Worm (Caenorhabditis elegans) whole organism, L4 larva: ENCODE measurements around the gene cyp-23A1.

Source experiments
- D1046.2 ChIP-seq: fragments of 200-800 bp; sonication (Bioruptor generic); IDR thresholded peaks from 2 replicates; pipeline ENCODE4 v1.3.6; 2022; ENCODE audit warnings: missing genetic modification characterization, missing compliant biosample characterization
- F26F4.8 ChIP-seq: fragments of 200-800 bp; sonication (Bioruptor generic); conservative IDR thresholded peaks from 2 replicates; pipeline ENCODE4 v1.3.6; 2022; ENCODE audit warnings: missing genetic modification characterization, missing compliant biosample characterization
- F37D6.2 ChIP-seq: sonication (generic microtip); optimal IDR thresholded peaks from 2 replicates; lab custom pipeline; 2016; ENCODE audit warnings: mild to moderate bottlenecking, missing genetic modification characterization, missing compliant biosample characterization
- T26A8.4 ChIP-seq: fragments of 200-800 bp; sonication (Bioruptor generic); IDR thresholded peaks from 2 replicates; pipeline ENCODE4 v1.3.6; 2022; ENCODE audit warnings: missing genetic modification characterization, missing compliant biosample characterization
- Y105C5A.15 ChIP-seq: fragments of 200-800 bp; sonication (Bioruptor generic); IDR thresholded peaks from 2 replicates; pipeline ENCODE4 v1.3.6; 2022; ENCODE audit warnings: missing genetic modification characterization, missing compliant biosample characterization
- ZK546.5 ChIP-seq, 2 experiments: sonication (generic microtip); optimal IDR thresholded peaks; 2 replicates each; lab custom pipeline; 2017; ENCODE audit warnings: missing biosample characterization in 2 of 2, missing genetic modification characterization in 2 of 2
- aha-1 ChIP-seq: fragments of 150-350 bp; peaks from one replicate; lab custom pipeline; 2014; ENCODE audit warnings: missing biosample characterization, missing genetic modification characterization
- arid-1 ChIP-seq: fragments of 200-800 bp; sonication (Bioruptor generic); conservative IDR thresholded peaks from 2 replicates; pipeline ENCODE4 v1.3.6; 2022; ENCODE audit warnings: missing genetic modification reagents, missing genetic modification characterization, missing compliant biosample characterization
- attf-4 ChIP-seq: sonication (generic microtip); optimal IDR thresholded peaks from 3 replicates; lab custom pipeline; 2017; ENCODE audit warnings: missing biosample characterization, missing genetic modification characterization
- ceh-20 ChIP-seq: fragments of 200-800 bp; sonication (Bioruptor generic); IDR thresholded peaks from 2 replicates; pipeline ENCODE4 v1.3.6; 2022; ENCODE audit warnings: missing genetic modification reagents, missing genetic modification characterization, missing compliant biosample characterization
- ceh-28 ChIP-seq: fragments of 150-350 bp; optimal IDR thresholded peaks from 2 replicates; lab custom pipeline; 2014; ENCODE audit warnings: missing biosample characterization, missing genetic modification reagents, missing genetic modification characterization
- ceh-44 ChIP-seq: fragments of 200-800 bp; sonication (Bioruptor generic); IDR thresholded peaks from 2 replicates; pipeline ENCODE4 v1.3.6; 2022; ENCODE audit warnings: missing genetic modification reagents, missing genetic modification characterization, missing compliant biosample characterization
- cey-2 ChIP-seq: sonication (generic microtip); optimal IDR thresholded peaks from 3 replicates; lab custom pipeline; 2017; ENCODE audit warnings: missing genetic modification characterization, mild to moderate bottlenecking, missing compliant biosample characterization, antibody characterized with exemption, borderline replicate concordance; ENCODE audit not compliant: insufficient read depth
- ctbp-1 ChIP-seq: fragments of 200-800 bp; sonication (Bioruptor generic); IDR thresholded peaks from 2 replicates; pipeline ENCODE4 v1.3.6; 2022; ENCODE audit warnings: missing genetic modification reagents, missing genetic modification characterization, missing compliant biosample characterization
- daf-16 ChIP-seq, 3 experiments: sonication (generic microtip); optimal IDR thresholded peaks; 2 replicates each; lab custom pipeline; 2016 to 2017; ENCODE audit warnings: missing genetic modification characterization in 3 of 3, missing genetic modification reagents in 3 of 3, mild to moderate bottlenecking in 2 of 3, missing compliant biosample characterization in 2 of 3, missing biosample characterization in 1 of 3, moderate library complexity in 1 of 3
- daf-19 ChIP-seq: fragments of 200-800 bp; sonication (Bioruptor generic); conservative IDR thresholded peaks from 2 replicates; pipeline ENCODE4 v1.3.6; 2022; ENCODE audit warnings: missing genetic modification characterization, missing compliant biosample characterization
- dmd-6 ChIP-seq: fragments of 200-800 bp; sonication (Bioruptor generic); IDR thresholded peaks from 2 replicates; pipeline ENCODE4 v1.3.6; 2022; ENCODE audit warnings: missing genetic modification reagents, missing genetic modification characterization, missing compliant biosample characterization
- dmd-8 ChIP-seq: fragments of 200-800 bp; sonication (Bioruptor generic); IDR thresholded peaks from 2 replicates; pipeline ENCODE4 v1.3.6; 2022; ENCODE audit warnings: missing genetic modification characterization, missing compliant biosample characterization
- dmd-9 ChIP-seq: fragments of 200-800 bp; sonication (Bioruptor generic); IDR thresholded peaks from 2 replicates; pipeline ENCODE4 v1.3.6; 2022; ENCODE audit warnings: missing genetic modification reagents, missing genetic modification characterization, missing compliant biosample characterization
- dve-1 ChIP-seq: sonication (generic microtip); optimal IDR thresholded peaks from 2 replicates; lab custom pipeline; 2017; ENCODE audit warnings: antibody characterized with exemption, mild to moderate bottlenecking, missing genetic modification characterization, missing compliant biosample characterization; ENCODE audit not compliant: insufficient read depth
- egl-27 ChIP-seq: sonication (generic microtip); optimal IDR thresholded peaks from 3 replicates; lab custom pipeline; 2017; ENCODE audit warnings: missing biosample characterization, missing genetic modification reagents, missing genetic modification characterization
- egl-43 ChIP-seq: fragments of 200-800 bp; sonication (Bioruptor generic); IDR thresholded peaks from 2 replicates; pipeline ENCODE4 v1.3.6; 2022; ENCODE audit warnings: missing genetic modification reagents, missing genetic modification characterization, missing compliant biosample characterization
- hif-1 ChIP-seq, 2 experiments: sonication (generic microtip); optimal IDR thresholded peaks; 2 replicates each; lab custom pipeline; 2016 to 2017; ENCODE audit warnings: missing compliant biosample characterization in 2 of 2, missing genetic modification characterization in 2 of 2, missing genetic modification reagents in 2 of 2, missing genotype in 2 of 2, mild to moderate bottlenecking in 1 of 2
- hlh-11 ChIP-seq: fragments of 200-800 bp; sonication (Bioruptor generic); optimal IDR thresholded peaks from 2 replicates; lab custom pipeline; 2018; ENCODE audit warnings: mild to moderate bottlenecking, missing genetic modification characterization, missing compliant biosample characterization
- hmg-1.1 ChIP-seq: fragments of 200-800 bp; sonication (Bioruptor generic); IDR thresholded peaks from 2 replicates; pipeline ENCODE4 v1.3.6; 2022; ENCODE audit warnings: missing genetic modification reagents, missing genetic modification characterization, missing compliant biosample characterization
- lim-7 ChIP-seq: fragments of 200-800 bp; sonication (Bioruptor generic); IDR thresholded peaks from 2 replicates; pipeline ENCODE4 v1.3.6; 2022; ENCODE audit warnings: missing genetic modification characterization, missing compliant biosample characterization
- lir-3 ChIP-seq: sonication (generic microtip); optimal IDR thresholded peaks from 2 replicates; lab custom pipeline; 2016; ENCODE audit warnings: mild to moderate bottlenecking, missing genetic modification characterization, missing compliant biosample characterization
- lsy-2 ChIP-seq, 2 experiments: fragments of 150-350 bp in 1 of 2; sonication (generic microtip) in 1 of 2; optimal IDR thresholded peaks; 2 replicates each; lab custom pipeline; 2014 to 2017; ENCODE audit warnings: missing biosample characterization in 2 of 2, missing genetic modification characterization in 2 of 2
- mes-2 ChIP-seq: sonication (generic microtip); optimal IDR thresholded peaks from 2 replicates; lab custom pipeline; 2016; ENCODE audit warnings: missing genotype, mild to moderate bottlenecking, missing genetic modification characterization, missing compliant biosample characterization; ENCODE audit not compliant: poor library complexity, severe bottlenecking
- nhr-11 ChIP-seq: fragments of 150-350 bp; optimal IDR thresholded peaks from 2 replicates; lab custom pipeline; 2014; ENCODE audit warnings: missing biosample characterization, missing genetic modification characterization
- nhr-111 ChIP-seq: fragments of 200-800 bp; sonication (Bioruptor generic); optimal IDR thresholded peaks from 2 replicates; lab custom pipeline; 2018; ENCODE audit warnings: mild to moderate bottlenecking, missing genetic modification characterization, missing compliant biosample characterization
- nhr-237 ChIP-seq: sonication (generic microtip); optimal IDR thresholded peaks from 2 replicates; lab custom pipeline; 2017; ENCODE audit warnings: missing biosample characterization, missing genetic modification characterization
- nhr-28 ChIP-seq: fragments of 150-350 bp; optimal IDR thresholded peaks from 2 replicates; lab custom pipeline; 2014; ENCODE audit warnings: missing biosample characterization, missing genetic modification characterization
- nhr-42 ChIP-seq: fragments of 200-800 bp; sonication (Bioruptor generic); IDR thresholded peaks from 2 replicates; pipeline ENCODE4 v1.3.6; 2022; ENCODE audit warnings: missing genetic modification characterization, missing compliant biosample characterization
- nhr-77 ChIP-seq: fragments of 150-350 bp; optimal IDR thresholded peaks from 2 replicates; lab custom pipeline; 2014; ENCODE audit warnings: missing biosample characterization, missing genetic modification characterization
- pha-4 ChIP-seq, 2 experiments: fragments of 150-350 bp in 1 of 2; fragments of 200-800 bp in 1 of 2; sonication (Bioruptor generic) in 1 of 2; IDR thresholded peaks in 1 of 2; optimal IDR thresholded peaks in 1 of 2; 2 replicates each; pipeline versions ENCODE4 v1.3.6 to Lab custom; 2014 to 2022; ENCODE audit warnings: missing genetic modification characterization in 2 of 2, missing genetic modification reagents in 2 of 2, missing biosample characterization in 1 of 2, missing compliant biosample characterization in 1 of 2
- saeg-2 ChIP-seq: fragments of 200-800 bp; sonication (Bioruptor generic); IDR thresholded peaks from 2 replicates; pipeline ENCODE4 v1.3.6; 2022; ENCODE audit warnings: missing genetic modification reagents, missing genetic modification characterization, missing compliant biosample characterization
- sdz-12 ChIP-seq: fragments of 200-800 bp; sonication (Bioruptor generic); optimal IDR thresholded peaks from 2 replicates; lab custom pipeline; 2018; ENCODE audit warnings: mild to moderate bottlenecking, missing genetic modification characterization, missing compliant biosample characterization
- snpc-1.2 ChIP-seq: fragments of 200-800 bp; sonication (Bioruptor generic); IDR thresholded peaks from 2 replicates; pipeline ENCODE4 v1.3.6; 2022; ENCODE audit warnings: missing genetic modification reagents, missing genetic modification characterization, missing compliant biosample characterization
- snpc-4 ChIP-seq: fragments of 150-350 bp; optimal IDR thresholded peaks from 2 replicates; lab custom pipeline; 2014; ENCODE audit warnings: missing biosample characterization, missing genetic modification characterization
- spr-3 ChIP-seq: fragments of 200-800 bp; sonication (Bioruptor generic); optimal IDR thresholded peaks from 2 replicates; lab custom pipeline; 2018; ENCODE audit warnings: mild to moderate bottlenecking, missing genetic modification characterization, missing compliant biosample characterization
- tag-97 ChIP-seq: fragments of 200-800 bp; sonication (Bioruptor generic); IDR thresholded peaks from 2 replicates; pipeline ENCODE4 v1.3.6; 2022; ENCODE audit warnings: missing genetic modification characterization, missing compliant biosample characterization
- unc-130 ChIP-seq: sonication (generic microtip); optimal IDR thresholded peaks from 2 replicates; lab custom pipeline; 2016; ENCODE audit warnings: missing genetic modification reagents, missing genetic modification characterization, missing compliant biosample characterization
- unc-39 ChIP-seq: sonication (generic microtip); optimal IDR thresholded peaks from 2 replicates; lab custom pipeline; 2017; ENCODE audit warnings: missing biosample characterization, missing genetic modification characterization
- vab-7 ChIP-seq: fragments of 200-800 bp; sonication (Bioruptor generic); IDR thresholded peaks from 2 replicates; pipeline ENCODE4 v1.3.6; 2022; ENCODE audit warnings: missing genetic modification reagents, missing genetic modification characterization, missing compliant biosample characterization
- zip-2 ChIP-seq: fragments of 150-350 bp; optimal IDR thresholded peaks from 2 replicates; lab custom pipeline; 2014; ENCODE audit warnings: missing biosample characterization, missing genetic modification characterization
- ztf-11 ChIP-seq: fragments of 150-350 bp; optimal IDR thresholded peaks from 2 replicates; lab custom pipeline; 2014; ENCODE audit warnings: missing biosample characterization, missing genetic modification characterization

The cyp-23A1 gene

ce11 chrII:4562503-4563000 lies 50.5 kb downstream of the cyp-23A1 start, which contains the start of gene dao-2:
Gene dao-2, plus strand, starts transcription at chrII:4562950.
- TF ChIP-seq lsy-2 (tag; optimal IDR thresholded peaks at IDR 0.05; lab: Kevin White, UChicago) (no peak), nhr-28 (tag; lab: Kevin White, UChicago) (peak; percentile 16)
- TF ChIP-seq, all 104 proteins: peak for 1

- peak; percentile 47; the same call in 1 of the 2 replicates for TF ChIP-seq D1046.2
- 0 out of 2 replicates have a peak, but pooled peaks have one; percentile 9 for TF ChIP-seq snpc-1.2 (GFP tag; lab: Robert Waterston, UW)
- no peak for TF ChIP-seq dmd-9 (GFP tag; lab: Robert Waterston, UW)
- TF ChIP-seq snpc-4 (tag; lab: Kevin White, UChicago), result no peak
- no peak for TF ChIP-seq T26A8.4 (GFP tag; lab: Robert Waterston, UW)
- TF ChIP-seq F37D6.2 (tag; lab: Kevin White, UChicago), result no peak
- TF ChIP-seq daf-19 (GFP tag; lab: Robert Waterston, UW), result 0 out of 2 replicates have a peak, but pooled peaks have one; percentile 39
- TF ChIP-seq zip-2 (tag; lab: Kevin White, UChicago), result no peak
- no peak for TF ChIP-seq unc-39 (tag; lab: Kevin White, UChicago)
- peak; percentile 9 for TF ChIP-seq hlh-11 (tag; lab: Kevin White, UChicago)
- no peak for TF ChIP-seq ceh-28
- no peak for TF ChIP-seq ztf-11 (tag; lab: Kevin White, UChicago)
- peak; percentile 58; the same call in 1 of the 2 replicates for TF ChIP-seq egl-43 (GFP tag; lab: Robert Waterston, UW)
- no peak for TF ChIP-seq Y105C5A.15 (GFP tag; lab: Robert Waterston, UW)
- no peak for TF ChIP-seq attf-4 (tag; lab: Kevin White, UChicago)
- no peak for TF ChIP-seq ZK546.5 (tag; optimal IDR thresholded peaks at IDR 0.05; lab: Kevin White, UChicago)
- TF ChIP-seq egl-27 (tag; lab: Kevin White, UChicago), result no peak
- peak; percentile 57; the same call in 1 of the 2 replicates for TF ChIP-seq pha-4 (GFP tag; IDR thresholded peaks at IDR 0.05; lab: Robert Waterston, UW)
- TF ChIP-seq pha-4 (tag; optimal IDR thresholded peaks at IDR 0.05; lab: Kevin White, UChicago), result no peak
- no peak for TF ChIP-seq unc-130 (GFP tag; lab: Kevin White, UChicago)
- TF ChIP-seq mes-2 (tag; lab: Kevin White, UChicago), result peak; percentile 6
- no peak for TF ChIP-seq lir-3 (tag; lab: Kevin White, UChicago)
- TF ChIP-seq tag-97, result no peak
- TF ChIP-seq cey-2 (tag; lab: Kevin White, UChicago), result no peak
- TF ChIP-seq spr-3 (GFP tag; lab: Kevin White, UChicago), result no peak
- TF ChIP-seq arid-1 (GFP tag; lab: Robert Waterston, UW), result 0 out of 2 replicates have a peak, but pooled peaks have one; percentile 12
- no peak for TF ChIP-seq sdz-12
- TF ChIP-seq lim-7, result peak; percentile 75
- peak; percentile 80 for TF ChIP-seq dmd-8 (GFP tag; lab: Robert Waterston, UW)
- peak; percentile 19 for TF ChIP-seq dve-1 (tag; lab: Kevin White, UChicago)
- TF ChIP-seq nhr-77 (tag; lab: Kevin White, UChicago), result no peak
- no peak for TF ChIP-seq nhr-11 (tag; lab: Kevin White, UChicago)
- TF ChIP-seq ceh-44 (GFP tag; lab: Robert Waterston, UW), result peak; percentile 38; the same call in 1 of the 2 replicates
- no peak for TF ChIP-seq dmd-6
- TF ChIP-seq F26F4.8 (GFP tag; lab: Robert Waterston, UW), result peak; percentile 65
- TF ChIP-seq nhr-111 (GFP tag; lab: Kevin White, UChicago), result peak; percentile 56
- no peak for TF ChIP-seq nhr-237 (tag; lab: Kevin White, UChicago)
- TF ChIP-seq ceh-20, result no peak
- TF ChIP-seq daf-16 (GFP tag; optimal IDR thresholded peaks at IDR 0.05; lab: Kevin White, UChicago), result peak in 1 of 2 experiments; percentile 13
- peak; percentile 15 for TF ChIP-seq daf-16 (tag; optimal IDR thresholded peaks at IDR 0.05; lab: Kevin White, UChicago)
- no peak for TF ChIP-seq ctbp-1 (GFP tag; lab: Robert Waterston, UW)
- peak; percentile 45; the same call in 1 of the 2 replicates for TF ChIP-seq vab-7 (GFP tag; lab: Robert Waterston, UW)
- no peak for TF ChIP-seq nhr-42
- TF ChIP-seq aha-1 (tag; lab: Kevin White, UChicago), result no peak
- TF ChIP-seq hmg-1.1 (GFP tag; lab: Robert Waterston, UW), result 0 out of 2 replicates have a peak, but pooled peaks have one; percentile 12
- no peak for TF ChIP-seq hif-1 (tag; optimal IDR thresholded peaks at IDR 0.05; lab: Kevin White, UChicago)
- no peak for TF ChIP-seq saeg-2 (GFP tag; lab: Robert Waterston, UW)
Measured at ce11 chrII:4565205-4565604, 53.2 kb downstream of the cyp-23A1 start.
